Fruit fly (Drosophila melanogaster) whole organism: ENCODE measurements around the gene CG33306.
A peak's percentile ranks its signal among the peaks of the same experiment; 100 is the strongest.

Experiments
- CG8478 ChIP-seq: fragments of >200 bp; optimal IDR thresholded peaks from 2 replicates; lab custom pipeline; 2018; ENCODE audit warnings: inconsistent platforms
- Dll ChIP-seq: fragments of >200 bp; optimal IDR thresholded peaks from 2 replicates; lab custom pipeline; 2017
- EcR ChIP-seq, 2 experiments: fragments of >200 bp; optimal IDR thresholded peaks; 2 replicates each; lab custom pipeline; 2017; ENCODE audit warnings: missing biosample characterization in 2 of 2, missing genetic modification characterization in 2 of 2, missing genetic modification reagents in 2 of 2
- pan ChIP-seq: fragments of >200 bp; optimal IDR thresholded peaks from 2 replicates; lab custom pipeline; 2017
- psq ChIP-seq: fragments of >200 bp; optimal IDR thresholded peaks from 2 replicates; lab custom pipeline; 2017
- usp ChIP-seq: fragments of >200 bp; optimal IDR thresholded peaks from 2 replicates; lab custom pipeline; 2017; ENCODE audit warnings: missing biosample characterization, missing genetic modification characterization, mixed read lengths

The CG33306 gene

dm6 chr2L:13843692-13844284 is at the start of gene CG33306:
Gene CG33306, minus strand, starts transcription at chr2L:13843742.
- TF ChIP-seq usp (GFP tag; lab: Kevin White, UChicago): no peak
- TF ChIP-seq EcR (GFP tag; optimal IDR thresholded peaks at IDR 0.05; lab: Kevin White, UChicago): no peak
- TF ChIP-seq Dll (lab: Kevin White, UChicago): no peak
- TF ChIP-seq psq (lab: Kevin White, UChicago): no peak

dm6 chr2L:13892826-13893225 is 49.3 kb upstream of the CG33306 start:
- TF ChIP-seq Dll (lab: Kevin White, UChicago) (no peak), psq (lab: Kevin White, UChicago) (no peak), EcR (GFP tag; optimal IDR thresholded peaks at IDR 0.05; lab: Kevin White, UChicago) (no peak), CG8478 (lab: Kevin White, UChicago) (no peak), usp (GFP tag; lab: Kevin White, UChicago) (no peak), pan (lab: Kevin White, UChicago) (no peak)

dm6 chr2L:13889934-13890333 is 46.4 kb upstream of the CG33306 start:
- TF ChIP-seq CG8478 (lab: Kevin White, UChicago): no peak
- no peak for TF ChIP-seq usp (GFP tag; lab: Kevin White, UChicago)
- no peak for TF ChIP-seq psq (lab: Kevin White, UChicago)
- TF ChIP-seq pan (lab: Kevin White, UChicago): no peak
- TF ChIP-seq EcR (GFP tag; optimal IDR thresholded peaks at IDR 0.05; lab: Kevin White, UChicago): no peak
- no peak for TF ChIP-seq Dll (lab: Kevin White, UChicago)

DNA sequence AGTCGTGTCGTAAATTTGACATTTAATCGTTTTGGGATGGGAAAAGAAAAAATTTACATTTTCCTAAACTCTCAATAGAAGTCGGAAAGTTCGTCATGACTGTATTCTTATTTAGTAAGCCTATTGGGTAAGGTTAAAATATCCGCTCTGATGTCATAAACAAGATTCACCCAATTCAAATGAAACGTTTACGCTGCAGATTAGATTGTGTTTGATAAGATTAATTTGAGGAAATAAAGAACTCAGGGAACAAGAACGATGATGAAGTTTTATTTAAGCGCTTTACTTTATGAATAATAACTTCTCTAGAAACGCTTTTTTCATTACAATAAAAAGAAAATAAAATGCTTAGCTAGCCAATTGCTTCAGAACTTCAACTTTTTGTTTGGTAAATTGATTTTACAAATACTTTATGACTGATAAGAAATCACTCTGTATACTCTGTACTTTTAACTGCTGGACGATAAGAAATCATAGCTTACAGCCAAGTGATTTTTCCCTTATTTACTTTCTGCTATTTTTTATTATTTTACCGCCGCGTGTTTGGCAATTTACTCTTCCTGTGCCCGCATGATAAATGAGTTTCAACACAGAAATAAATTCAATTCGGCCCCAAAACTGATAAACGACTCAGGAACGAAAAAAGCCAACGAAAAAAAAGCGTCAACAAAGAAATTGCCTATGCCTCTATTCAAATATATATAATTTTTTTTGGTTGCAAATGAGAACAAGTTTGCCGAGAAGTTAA is 43.0 kb upstream of the CG33306 start:
- no peak for TF ChIP-seq usp (GFP tag; lab: Kevin White, UChicago)
- TF ChIP-seq CG8478 (lab: Kevin White, UChicago): no peak
- TF ChIP-seq EcR (GFP tag; optimal IDR thresholded peaks at IDR 0.05; lab: Kevin White, UChicago): no peak
- no peak for TF ChIP-seq pan (lab: Kevin White, UChicago)
- no peak for TF ChIP-seq Dll (lab: Kevin White, UChicago)
- TF ChIP-seq psq (lab: Kevin White, UChicago): no peak

dm6 chr2L:13884678-13885303 is 41.2 kb upstream of the CG33306 start:
- TF ChIP-seq CG8478 (lab: Kevin White, UChicago) (no peak), EcR (GFP tag; optimal IDR thresholded peaks at IDR 0.05; lab: Kevin White, UChicago) (peak; percentile 45 to 74), psq (lab: Kevin White, UChicago) (no peak), usp (GFP tag; lab: Kevin White, UChicago) (no peak)

DNA sequence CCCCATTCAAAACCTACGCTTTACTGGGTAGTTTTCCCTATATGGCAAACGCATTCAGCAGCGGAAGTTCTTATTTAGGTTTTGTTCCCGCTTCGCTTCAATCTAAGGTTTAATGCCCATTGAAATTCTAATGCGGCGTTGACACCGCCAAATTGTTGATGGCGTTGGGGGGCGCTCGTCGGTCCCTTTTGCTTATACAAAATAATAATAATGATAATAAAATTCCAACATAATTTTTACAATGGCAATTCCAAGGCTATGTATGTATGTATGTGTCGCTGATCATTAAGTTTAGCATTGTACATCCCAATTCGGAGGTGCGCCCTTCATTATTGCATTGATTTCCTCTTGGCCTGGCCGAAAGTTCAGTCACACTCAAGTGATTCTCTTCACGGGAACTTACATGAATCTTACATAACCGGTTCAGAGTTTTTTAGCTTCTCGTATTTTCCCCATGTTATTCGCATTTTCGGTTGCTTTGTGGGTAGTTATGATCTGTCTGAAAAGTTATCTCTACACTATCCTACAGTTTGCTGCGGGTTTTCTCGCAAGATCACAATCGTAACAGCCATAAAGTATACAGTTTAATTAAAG is 40.6 kb upstream of the CG33306 start:
- TF ChIP-seq pan (lab: Kevin White, UChicago) (no peak), CG8478 (lab: Kevin White, UChicago) (no peak), EcR (GFP tag; optimal IDR thresholded peaks at IDR 0.05; lab: Kevin White, UChicago) (no peak), Dll (lab: Kevin White, UChicago) (no peak), psq (lab: Kevin White, UChicago) (no peak), usp (GFP tag; lab: Kevin White, UChicago) (no peak)

- TF ChIP-seq psq (lab: Kevin White, UChicago) (no peak), usp (GFP tag; lab: Kevin White, UChicago) (no peak), EcR (GFP tag; optimal IDR thresholded peaks at IDR 0.05; lab: Kevin White, UChicago) (no peak), pan (lab: Kevin White, UChicago) (no peak), Dll (lab: Kevin White, UChicago) (no peak)
These were observed 38.4 kb upstream of the CG33306 start for dm6 chr2L:13881939-13882338.

DNA sequence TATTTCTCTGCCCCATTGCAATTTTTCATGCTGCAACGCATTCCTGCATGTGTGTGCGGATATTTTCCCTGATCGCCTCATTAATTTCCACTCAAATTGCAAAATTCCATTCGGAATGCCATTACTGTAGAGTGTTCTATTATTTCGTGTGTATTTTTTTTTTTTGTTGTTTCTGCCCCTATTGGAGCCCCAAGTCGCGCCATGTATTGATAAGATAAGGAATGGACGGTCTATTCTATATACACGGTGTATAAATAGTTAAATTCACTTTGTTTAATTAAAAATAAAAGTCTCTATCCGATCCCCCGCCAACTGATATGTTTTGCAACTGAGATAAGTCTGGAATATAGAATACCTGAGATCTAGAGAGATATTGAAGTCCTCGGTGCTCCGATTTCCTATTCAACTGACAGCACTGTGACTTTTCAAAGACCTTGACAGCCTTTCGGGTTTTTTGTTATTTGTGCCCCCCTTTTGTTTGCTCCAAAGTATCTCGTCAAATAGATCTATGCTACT is 37.9 kb upstream of the CG33306 start:
- TF ChIP-seq Dll (lab: Kevin White, UChicago): no peak

dm6 chr2L:13878801-13879200 is 35.3 kb upstream of the CG33306 start:
- TF ChIP-seq EcR (GFP tag; optimal IDR thresholded peaks at IDR 0.05; lab: Kevin White, UChicago): no peak

- TF ChIP-seq CG8478 (lab: Kevin White, UChicago) (no peak), pan (lab: Kevin White, UChicago) (no peak), psq (lab: Kevin White, UChicago) (no peak), usp (GFP tag; lab: Kevin White, UChicago) (no peak), EcR (GFP tag; optimal IDR thresholded peaks at IDR 0.05; lab: Kevin White, UChicago) (no peak), Dll (lab: Kevin White, UChicago) (no peak)
These were observed 34.5 kb upstream of the CG33306 start for dm6 chr2L:13877934-13878580.

DNA sequence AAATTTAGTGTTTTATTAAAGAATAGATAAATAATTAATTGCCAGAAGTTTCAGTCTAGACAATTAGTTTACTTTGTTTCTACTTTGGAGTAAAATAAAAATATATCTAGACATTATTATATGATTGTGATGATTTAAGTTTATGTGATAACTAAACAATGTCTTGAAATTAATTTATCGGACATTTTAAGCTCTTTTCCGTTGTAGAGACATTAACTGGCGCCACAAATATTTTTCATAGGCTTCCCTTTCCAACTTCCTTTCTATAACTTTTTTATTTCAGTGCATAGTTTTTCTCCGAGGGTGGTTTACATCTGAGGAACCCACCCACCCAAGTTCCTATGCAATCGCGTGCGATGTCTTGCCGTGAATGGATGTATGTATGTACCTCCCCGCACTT is 33.2 kb upstream of the CG33306 start:
- TF ChIP-seq psq (lab: Kevin White, UChicago) (no peak), pan (lab: Kevin White, UChicago) (no peak), EcR (GFP tag; optimal IDR thresholded peaks at IDR 0.05; lab: Kevin White, UChicago) (no peak), CG8478 (lab: Kevin White, UChicago) (no peak), usp (GFP tag; lab: Kevin White, UChicago) (no peak), Dll (lab: Kevin White, UChicago) (no peak)
